Worm (Caenorhabditis elegans) whole organism, early embryonic: ENCODE measurements around the gene eif-2Bepsilon.

ENCODE experiments used
- ama-1 ChIP-seq: fragments of 150-350 bp; optimal IDR thresholded peaks from 2 replicates; lab custom pipeline; 2014
- ceh-36 ChIP-seq: sonication (generic microtip); optimal IDR thresholded peaks from 2 replicates; lab custom pipeline; 2016; ENCODE audit warnings: missing genetic modification characterization, inconsistent platforms, missing compliant biosample characterization
- flt-1 ChIP-seq: fragments of 200-800 bp; sonication (Bioruptor generic); IDR thresholded peaks from 2 replicates; pipeline ENCODE4 v1.3.6; 2022; ENCODE audit warnings: missing genetic modification characterization, missing compliant biosample characterization
- hmbx-1 ChIP-seq: sonication (generic microtip); optimal IDR thresholded peaks from 2 replicates; lab custom pipeline; 2016; ENCODE audit warnings: mild to moderate bottlenecking, missing genetic modification characterization, missing compliant biosample characterization
- sea-1 ChIP-seq: fragments of 200-800 bp; sonication (Bioruptor generic); conservative IDR thresholded peaks from 2 replicates; pipeline ENCODE4 v1.3.6; 2022; ENCODE audit warnings: missing genetic modification characterization, missing compliant biosample characterization

DNA sequence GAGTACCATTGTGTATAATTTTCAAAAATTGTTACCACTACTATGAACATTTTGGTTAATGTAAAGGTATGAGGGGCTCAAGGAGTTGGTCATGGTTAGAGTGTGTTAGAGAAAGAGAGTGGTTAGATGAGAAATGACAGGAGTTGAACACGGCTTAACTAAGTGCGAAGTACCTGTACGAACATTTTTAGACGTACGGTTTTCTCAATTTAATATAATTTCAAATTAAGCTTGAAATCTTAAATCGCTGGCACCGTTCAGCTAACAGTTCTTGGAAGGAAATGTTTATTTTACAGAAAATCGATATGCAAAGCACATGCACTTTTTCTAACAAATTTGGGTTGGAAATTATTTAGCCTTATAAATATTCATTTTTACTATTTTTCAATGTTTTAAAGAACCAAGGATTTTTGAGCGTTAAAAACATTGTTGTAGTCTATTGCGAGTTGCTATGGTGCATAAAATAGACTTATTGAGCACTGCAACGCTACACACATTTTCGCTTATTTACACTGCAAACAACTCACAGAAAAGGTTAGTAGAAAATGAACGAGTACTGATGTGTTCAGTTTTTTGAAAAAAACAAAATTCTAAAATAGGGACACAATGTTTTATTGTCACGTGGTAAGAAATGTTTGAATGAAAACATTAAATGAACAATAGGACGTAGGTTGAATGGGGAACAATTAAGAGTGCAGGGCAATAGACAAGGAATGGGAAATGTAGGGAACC is 40.1 kb downstream of the eif-2Bepsilon start, which contains the start of gene sphk-1:
- TF ChIP-seq ama-1 (lab: Kevin White, UChicago) (no peak), hmbx-1 (no peak), ceh-36 (tag; lab: Kevin White, UChicago) (no peak), flt-1 (GFP tag; lab: Robert Waterston, UW) (no peak), sea-1 (GFP tag; lab: Robert Waterston, UW) (no peak)
